Fruit fly (Drosophila melanogaster) whole organism, pupa: ENCODE data around the gene CG14304.

Experiments
- CG10348 ChIP-seq: fragments of 200-800 bp; sonication (Bioruptor generic); IDR thresholded peaks from 2 replicates; pipeline ENCODE4 v1.3.6; 2022; ENCODE audit warnings: missing biosample characterization, missing genetic modification characterization
- CG12605 ChIP-seq: fragments of 200-800 bp; sonication (Bioruptor generic); IDR thresholded peaks from 2 replicates; pipeline ENCODE4 v1.3.6; 2022; ENCODE audit warnings: missing biosample characterization, missing genetic modification characterization
- CG13204 ChIP-seq: fragments of 200-800 bp; sonication (Bioruptor generic); optimal IDR thresholded peaks from 2 replicates; lab custom pipeline; 2018; ENCODE audit warnings: missing biosample characterization, mild to moderate bottlenecking, missing genetic modification characterization, moderate library complexity
- CG14655 ChIP-seq: fragments of 200-800 bp; sonication (Bioruptor generic); optimal IDR thresholded peaks from 3 replicates; lab custom pipeline; 2017; ENCODE audit warnings: mild to moderate bottlenecking, missing biosample characterization, missing genetic modification reagents, missing genetic modification characterization
- CG15710 ChIP-seq: fragments of 200-800 bp; sonication (Bioruptor generic); optimal IDR thresholded peaks from 2 replicates; lab custom pipeline; 2018; ENCODE audit warnings: missing biosample characterization, mild to moderate bottlenecking, missing genetic modification characterization, moderate library complexity
- CG17806 ChIP-seq: fragments of 200-800 bp; sonication (Bioruptor generic); optimal IDR thresholded peaks from 2 replicates; lab custom pipeline; 2018; ENCODE audit warnings: missing biosample characterization, mild to moderate bottlenecking, missing genetic modification characterization, moderate library complexity
- CG32121 ChIP-seq: fragments of 200-800 bp; sonication (Bioruptor generic); IDR thresholded peaks from 2 replicates; pipeline ENCODE4 v1.3.6; 2022; ENCODE audit warnings: missing biosample characterization, missing genetic modification characterization
- CG34367 ChIP-seq: fragments of 200-800 bp; sonication (Bioruptor generic); optimal IDR thresholded peaks from 2 replicates; lab custom pipeline; 2018; ENCODE audit warnings: missing biosample characterization, mild to moderate bottlenecking, missing genetic modification characterization
- CG4496 ChIP-seq: fragments of 200-800 bp; sonication (Bioruptor generic); IDR thresholded peaks from 3 replicates; pipeline ENCODE4 v1.3.6; 2022; ENCODE audit warnings: missing biosample characterization, missing genetic modification characterization
- CG8159 ChIP-seq: fragments of 200-800 bp; sonication (Bioruptor generic); optimal IDR thresholded peaks from 3 replicates; lab custom pipeline; 2018; ENCODE audit warnings: missing biosample characterization, mild to moderate bottlenecking, missing genetic modification characterization, moderate library complexity
- CG8301 ChIP-seq: fragments of 200-800 bp; sonication (Bioruptor generic); optimal IDR thresholded peaks from 2 replicates; lab custom pipeline; 2018; ENCODE audit warnings: missing biosample characterization, mild to moderate bottlenecking, missing genetic modification characterization
- CG9948 ChIP-seq: fragments of 200-800 bp; sonication (Bioruptor generic); optimal IDR thresholded peaks from 2 replicates; lab custom pipeline; 2018; ENCODE audit warnings: missing biosample characterization, mild to moderate bottlenecking, missing genetic modification characterization, moderate library complexity
- D1 ChIP-seq: fragments of 200-800 bp; sonication (Bioruptor generic); optimal IDR thresholded peaks from 2 replicates; lab custom pipeline; 2018; ENCODE audit warnings: missing biosample characterization, mild to moderate bottlenecking, missing genetic modification characterization, moderate library complexity
- EcR ChIP-seq: fragments of 200-800 bp; sonication (Bioruptor generic); optimal IDR thresholded peaks from 3 replicates; lab custom pipeline; 2019; ENCODE audit warnings: missing biosample characterization, missing genetic modification characterization, mild to moderate bottlenecking, moderate library complexity, missing genetic modification reagents
- Ets98B ChIP-seq: fragments of 200-800 bp; sonication (Bioruptor generic); IDR thresholded peaks from 2 replicates; pipeline ENCODE4 v1.3.6; 2022; ENCODE audit warnings: missing biosample characterization, missing genetic modification characterization
- Pif1A ChIP-seq: fragments of 200-800 bp; sonication (Bioruptor generic); optimal IDR thresholded peaks from 3 replicates; lab custom pipeline; 2016; ENCODE audit warnings: missing biosample characterization, missing genetic modification characterization
- Pif1B ChIP-seq: fragments of 200-800 bp; sonication (Bioruptor generic); optimal IDR thresholded peaks from 3 replicates; lab custom pipeline; 2016; ENCODE audit warnings: missing biosample characterization, missing genetic modification characterization
- Snoo ChIP-seq: fragments of 200-800 bp; sonication (Bioruptor generic); optimal IDR thresholded peaks from 3 replicates; lab custom pipeline; 2017; ENCODE audit warnings: missing biosample characterization, mild to moderate bottlenecking, missing genetic modification characterization, inconsistent platforms
- fd96Ca ChIP-seq: fragments of 200-800 bp; sonication (Bioruptor generic); IDR thresholded peaks from 3 replicates; pipeline ENCODE4 v1.3.6; 2022; ENCODE audit warnings: missing biosample characterization, missing genetic modification characterization
- gl ChIP-seq: fragments of 200-800 bp; sonication (Bioruptor generic); optimal IDR thresholded peaks from 2 replicates; lab custom pipeline; 2018; ENCODE audit warnings: missing biosample characterization, mild to moderate bottlenecking, missing genetic modification characterization
- rn ChIP-seq: fragments of 200-800 bp; sonication (Bioruptor generic); IDR thresholded peaks from 2 replicates; pipeline ENCODE4 v1.3.6; 2022; ENCODE audit warnings: missing biosample characterization, missing genetic modification characterization

CG14304 gene

dm6 chr3R:18641242-18641757 is 20.2 kb upstream of the CG14304 start, which contains the start of gene CG14301:
Gene CG14301, minus strand, starts transcription at chr3R:18641457.
- TF ChIP-seq Pif1B (peak; percentile 13), CG12605 (peak; percentile 51), rn (GFP tag; lab: Robert Waterston, UW) (no peak)

dm6 chr3R:18639662-18640061 is 18.5 kb upstream of the CG14304 start:
- TF ChIP-seq Ets98B (GFP tag; lab: Robert Waterston, UW) (peak; percentile 64), gl (tag; lab: Kevin White, UChicago) (no peak), fd96Ca (GFP tag; lab: Robert Waterston, UW) (peak; percentile 42; the same call in 1 of the 3 replicates), CG15710 (no peak), rn (GFP tag; lab: Robert Waterston, UW) (no peak), D1 (tag; lab: Kevin White, UChicago) (no peak), CG9948 (tag; lab: Kevin White, UChicago) (no peak), CG17806 (peak; percentile 9), CG34367 (tag; lab: Kevin White, UChicago) (no peak), Pif1B (no peak), EcR (GFP tag; lab: Kevin White, UChicago) (no peak), CG8159 (tag; lab: Kevin White, UChicago) (peak; percentile 30), CG32121 (peak; percentile 59), CG14655 (GFP tag; lab: Kevin White, UChicago) (no peak), Snoo (tag; lab: Kevin White, UChicago) (no peak), CG13204 (GFP tag; lab: Kevin White, UChicago) (no peak), CG12605 (peak; percentile 27; the same call in 1 of the 2 replicates), CG10348 (GFP tag; lab: Robert Waterston, UW) (no peak), Pif1A (GFP tag; lab: Kevin White, UChicago) (peak; percentile 30), CG4496 (peak; percentile 55; the same call in 1 of the 3 replicates), CG8301 (tag; lab: Kevin White, UChicago) (no peak)
- TF ChIP-seq, all 21 proteins: peak for 8

- no peak for TF ChIP-seq CG17806
- TF ChIP-seq CG14655 (GFP tag; lab: Kevin White, UChicago), result peak; percentile 9
- no peak for TF ChIP-seq CG4496
- no peak for TF ChIP-seq Pif1A (GFP tag; lab: Kevin White, UChicago)
- TF ChIP-seq CG8301 (tag; lab: Kevin White, UChicago), result peak; percentile 11
- TF ChIP-seq CG32121, result 0 out of 2 replicates have a peak, but pooled peaks have one; percentile 22
Observed at dm6 chr3R:18633099-18633498, 12.0 kb upstream of the CG14304 start.

dm6 chr3R:18628311-18628811 is 7.2 kb upstream of the CG14304 start:
- TF ChIP-seq CG32121, result 0 out of 2 replicates have a peak, but pooled peaks have one; percentile 32
- TF ChIP-seq CG8301 (tag; lab: Kevin White, UChicago), result no peak
- TF ChIP-seq Ets98B (GFP tag; lab: Robert Waterston, UW), result peak; percentile 5; the same call in 1 of the 2 replicates
- no peak for TF ChIP-seq CG8159 (tag; lab: Kevin White, UChicago)
- TF ChIP-seq CG14655 (GFP tag; lab: Kevin White, UChicago), result no peak
- TF ChIP-seq Pif1B, result no peak
- TF ChIP-seq rn (GFP tag; lab: Robert Waterston, UW), result no peak
- no peak for TF ChIP-seq CG9948 (tag; lab: Kevin White, UChicago)
- TF ChIP-seq CG10348 (GFP tag; lab: Robert Waterston, UW), result no peak
- TF ChIP-seq CG12605, result no peak
- TF ChIP-seq gl (tag; lab: Kevin White, UChicago), result no peak
- peak; percentile 52 for TF ChIP-seq EcR (GFP tag; lab: Kevin White, UChicago)
- TF ChIP-seq CG34367 (tag; lab: Kevin White, UChicago), result no peak
- TF ChIP-seq CG17806, result no peak
- TF ChIP-seq CG13204 (GFP tag; lab: Kevin White, UChicago), result no peak
- TF ChIP-seq CG4496, result peak; percentile 70; the same call in 2 of the 3 replicates
- TF ChIP-seq fd96Ca (GFP tag; lab: Robert Waterston, UW), result peak; percentile 56; the same call in 1 of the 3 replicates
- TF ChIP-seq Snoo (tag; lab: Kevin White, UChicago), result no peak
- no peak for TF ChIP-seq Pif1A (GFP tag; lab: Kevin White, UChicago)
- no peak for TF ChIP-seq D1 (tag; lab: Kevin White, UChicago)
- TF ChIP-seq CG15710, result no peak

- TF ChIP-seq CG32121 (peak; percentile 70; the same call in 1 of the 2 replicates), CG8301 (tag; lab: Kevin White, UChicago) (peak; percentile 53), Snoo (tag; lab: Kevin White, UChicago) (no peak), CG14655 (GFP tag; lab: Kevin White, UChicago) (peak; percentile 60), CG12605 (peak; percentile 59; the same call in 1 of the 2 replicates), fd96Ca (GFP tag; lab: Robert Waterston, UW) (peak; percentile 66; the same call in 2 of the 3 replicates), EcR (GFP tag; lab: Kevin White, UChicago) (no peak), rn (GFP tag; lab: Robert Waterston, UW) (no peak), CG15710 (no peak), CG17806 (peak; percentile 13), CG4496 (peak; percentile 73), CG8159 (tag; lab: Kevin White, UChicago) (no peak), CG9948 (tag; lab: Kevin White, UChicago) (peak; percentile 19), CG34367 (tag; lab: Kevin White, UChicago) (no peak), CG10348 (GFP tag; lab: Robert Waterston, UW) (no peak), Pif1A (GFP tag; lab: Kevin White, UChicago) (peak; percentile 70), gl (tag; lab: Kevin White, UChicago) (no peak), CG13204 (GFP tag; lab: Kevin White, UChicago) (no peak), D1 (tag; lab: Kevin White, UChicago) (no peak), Ets98B (GFP tag; lab: Robert Waterston, UW) (peak; percentile 70), Pif1B (peak; percentile 5)
- TF ChIP-seq, all 21 proteins: peak for 11
Observed at dm6 chr3R:18624541-18624940, 3.4 kb upstream of the CG14304 start.
